Worm (Caenorhabditis elegans) whole organism, L3 larva: Measurements from ENCODE around the gene ZK632.4.

ENCODE experiments used
- ceh-16 ChIP-seq: sonication (generic microtip); optimal IDR thresholded peaks from 2 replicates; lab custom pipeline; 2017; ENCODE audit warnings: missing biosample characterization, missing genetic modification characterization
- elt-3 ChIP-seq, 3 experiments: fragments of 150-350 bp in 1 of 3; sonication (generic microtip) in 2 of 3; optimal IDR thresholded peaks; 2 replicates in 2 of 3; 4 replicates in 1 of 3; lab custom pipeline; 2014 to 2017; ENCODE audit warnings: missing biosample characterization in 3 of 3, missing genetic modification characterization in 3 of 3
- fkh-10 ChIP-seq: sonication (generic microtip); optimal IDR thresholded peaks from 2 replicates; lab custom pipeline; 2017; ENCODE audit warnings: missing biosample characterization, missing genetic modification reagents, missing genetic modification characterization
- fos-1 ChIP-seq: fragments of 150-350 bp; optimal IDR thresholded peaks from 2 replicates; lab custom pipeline; 2014; ENCODE audit warnings: missing biosample characterization, missing genetic modification characterization
- jun-1 ChIP-seq: fragments of 150-350 bp; optimal IDR thresholded peaks from 2 replicates; lab custom pipeline; 2014; ENCODE audit warnings: missing biosample characterization, missing genetic modification reagents, missing genetic modification characterization
- nhr-237 ChIP-seq: fragments of 150-350 bp; optimal IDR thresholded peaks from 2 replicates; lab custom pipeline; 2014; ENCODE audit warnings: missing biosample characterization, missing genetic modification characterization
- nhr-76 ChIP-seq: fragments of 150-350 bp; sonication (generic microtip); optimal IDR thresholded peaks from 5 replicates; lab custom pipeline; 2014; ENCODE audit warnings: missing biosample characterization, missing genetic modification characterization
- pha-4 ChIP-seq: fragments of 150-350 bp; optimal IDR thresholded peaks from 2 replicates; lab custom pipeline; 2014; ENCODE audit warnings: missing biosample characterization, missing genetic modification reagents, missing genetic modification characterization
- unc-62 ChIP-seq: fragments of 150-350 bp; sonication (generic microtip); optimal IDR thresholded peaks from 4 replicates; lab custom pipeline; 2014; ENCODE audit warnings: missing biosample characterization, missing genetic modification reagents, missing genetic modification characterization

DNA sequence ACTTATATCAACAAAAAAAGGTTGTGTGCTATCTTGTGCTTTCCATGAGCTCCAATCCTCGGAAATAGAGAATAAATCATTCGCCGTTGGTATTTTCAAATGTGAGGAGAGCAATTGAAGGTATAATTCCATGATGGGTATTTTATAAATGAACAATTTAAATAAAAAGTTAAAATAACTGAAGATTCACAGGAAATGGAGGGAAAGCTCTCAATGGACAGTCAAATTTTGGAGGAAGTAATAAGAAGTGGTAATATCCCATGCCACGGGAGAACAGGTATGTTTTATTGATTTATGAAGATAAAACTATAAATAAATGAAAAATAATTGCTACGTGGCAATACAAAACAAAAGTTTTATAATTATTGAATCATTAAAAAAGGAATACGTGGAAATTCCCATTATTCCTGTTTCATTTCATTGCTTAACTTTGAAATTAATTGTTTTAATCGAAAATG, 24.1 kb downstream of the ZK632.4 start:
- TF ChIP-seq pha-4 (tag; lab: Kevin White, UChicago), result no peak
- TF ChIP-seq nhr-76, result no peak
- TF ChIP-seq nhr-237 (tag; lab: Kevin White, UChicago), result no peak
- no peak for TF ChIP-seq fos-1 (tag; lab: Kevin White, UChicago)
- TF ChIP-seq fkh-10 (GFP tag; lab: Kevin White, UChicago), result no peak
- TF ChIP-seq jun-1, result peak; percentile 23
- no peak for TF ChIP-seq elt-3 (tag; optimal IDR thresholded peaks at IDR 0.05; lab: Kevin White, UChicago)
- no peak for TF ChIP-seq unc-62 (GFP tag; lab: Kevin White, UChicago)
- no peak for TF ChIP-seq ceh-16
